Fruit fly (Drosophila melanogaster): Measurements from ENCODE around the gene CG15370.

Gene CG15370

dm6 chrX:9247171-9247783 is 22.0 kb downstream of the CG15370 start, which contains the start of the genes amx and Dsor1 (continued):
- TF ChIP-seq pzg (GFP tag; optimal IDR thresholded peaks at IDR 0.05), result peak; percentile 47
- TF ChIP-seq trem (tag; optimal IDR thresholded peaks at IDR 0.05), result peak; percentile 50
- TF ChIP-seq z (GFP tag; IDR thresholded peaks at IDR 0.05), result no peak
- peak; percentile 99 for TF ChIP-seq crol (GFP tag; IDR thresholded peaks at IDR 0.05)
- peak; percentile 43 for TF ChIP-seq YL-1 (GFP tag; optimal IDR thresholded peaks at IDR 0.05)
- peak; percentile 5 for TF ChIP-seq sug (tag; optimal IDR thresholded peaks at IDR 0.05)
- TF ChIP-seq Lhr (GFP tag; optimal IDR thresholded peaks at IDR 0.05), result peak; percentile 24
- TF ChIP-seq sqz (GFP tag; optimal IDR thresholded peaks at IDR 0.05), result peak; percentile 30
- TF ChIP-seq zf30C (GFP tag; optimal IDR thresholded peaks at IDR 0.05), result no peak
- TF ChIP-seq CG3838 (GFP tag; optimal IDR thresholded peaks at IDR 0.05), result no peak
- peak; percentile 62 for TF ChIP-seq CG4617 (GFP tag; optimal IDR thresholded peaks at IDR 0.05; ENCODE audit: borderline replicate concordance)
- TF ChIP-seq row (GFP tag; IDR thresholded peaks at IDR 0.05), result peak; percentile 72
- no peak for TF ChIP-seq CG7556 (GFP tag; optimal IDR thresholded peaks at IDR 0.05)
- peak in 1 of 2 experiments; percentile 56 for TF ChIP-seq crp (GFP tag; optimal IDR thresholded peaks at IDR 0.05)
- no peak for TF ChIP-seq CG10543 (GFP tag; optimal IDR thresholded peaks at IDR 0.05)
- peak; percentile 14 for TF ChIP-seq Nf-YC (tag; optimal IDR thresholded peaks at IDR 0.05)
- TF ChIP-seq hkb (optimal IDR thresholded peaks at IDR 0.05), result peak; percentile 60
- TF ChIP-seq hkb (GFP tag; IDR thresholded peaks at IDR 0.05), result no peak
- TF ChIP-seq CG2129 (GFP tag; IDR thresholded peaks at IDR 0.05; ENCODE audit: partially characterized antibody), result no peak
- peak; percentile 53 for TF ChIP-seq CoRest (tag; optimal IDR thresholded peaks at IDR 0.05)
- peak; percentile 23 for TF ChIP-seq Tbp (GFP tag; optimal IDR thresholded peaks at IDR 0.05)
- TF ChIP-seq ems (GFP tag; optimal IDR thresholded peaks at IDR 0.05), result no peak
- TF ChIP-seq Fer1 (GFP tag; optimal IDR thresholded peaks at IDR 0.05), result no peak
- TF ChIP-seq Oaz (GFP tag; IDR thresholded peaks at IDR 0.05), result no peak
- peak in 1 of 2 experiments; percentile 3 for TF ChIP-seq Pdp1 (GFP tag; optimal IDR thresholded peaks at IDR 0.05)
- TF ChIP-seq CG9797 (GFP tag; optimal IDR thresholded peaks at IDR 0.05), result peak; percentile 77
- no peak for TF ChIP-seq Atf3 (GFP tag; optimal IDR thresholded peaks at IDR 0.05)
- peak; percentile 33; the same call in 1 of the 2 replicates for TF ChIP-seq Scr (GFP tag; IDR thresholded peaks at IDR 0.05; ENCODE audit: partially characterized antibody)
- peak; percentile 26 for TF ChIP-seq Sry-δ (GFP tag; optimal IDR thresholded peaks at IDR 0.05)
- TF ChIP-seq Blimp-1 (GFP tag; optimal IDR thresholded peaks at IDR 0.05), result no peak
- peak; percentile 31 for TF ChIP-seq CG2116 (GFP tag; optimal IDR thresholded peaks at IDR 0.05)
- TF ChIP-seq CG1603 (tag; optimal IDR thresholded peaks at IDR 0.05), result peak; percentile 53
- TF ChIP-seq fd3F (GFP tag; optimal IDR thresholded peaks at IDR 0.05), result no peak
- peak; percentile 57 for TF ChIP-seq Med (GFP tag)
- no peak for TF ChIP-seq CG4404 (GFP tag; IDR thresholded peaks at IDR 0.05)
- peak; percentile 52 for TF ChIP-seq Sin3A (optimal IDR thresholded peaks at IDR 0.05)
- TF ChIP-seq CG14710 (tag; optimal IDR thresholded peaks at IDR 0.05), result peak; percentile 30
- no peak for TF ChIP-seq CG6791 (GFP tag; IDR thresholded peaks at IDR 0.05; ENCODE audit: partially characterized antibody)
- TF ChIP-seq tna (GFP tag; IDR thresholded peaks at IDR 0.05; ENCODE audit: partially characterized antibody), result no peak
- TF ChIP-seq CG11085 (GFP tag; IDR thresholded peaks at IDR 0.05), result no peak
- TF ChIP-seq esg (GFP tag; conservative IDR thresholded peaks at IDR 0.05), result no peak
- TF ChIP-seq ham (GFP tag; IDR thresholded peaks at IDR 0.05), result no peak
- peak; percentile 7 for TF ChIP-seq Elba2 (GFP tag; optimal IDR thresholded peaks at IDR 0.05)
- TF ChIP-seq CG12659 (GFP tag; optimal IDR thresholded peaks at IDR 0.05), result peak; percentile 33
- no peak for TF ChIP-seq dati (GFP tag; IDR thresholded peaks at IDR 0.05)
- peak; percentile 9 for TF ChIP-seq HmgZ (tag; optimal IDR thresholded peaks at IDR 0.05)
- no peak for TF ChIP-seq CG12391 (tag; optimal IDR thresholded peaks at IDR 0.05)
- TF ChIP-seq CG16815 (GFP tag; optimal IDR thresholded peaks at IDR 0.05), result no peak
- TF ChIP-seq CG3065 (GFP tag; optimal IDR thresholded peaks at IDR 0.05), result no peak
- peak; percentile 87 for TF ChIP-seq gfzf (GFP tag; optimal IDR thresholded peaks at IDR 0.05)
